Worm (Caenorhabditis elegans): ENCODE results near the gene vps-26.

Gene vps-26

ce11 chrIV:9374529-9374928 lies 32.9 kb upstream of the vps-26 start, which contains the start of gene C10C5.3:
Gene C10C5.3, plus strand, starts transcription at chrIV:9374829.
- TF ChIP-seq M03D4.4 (tag; optimal IDR thresholded peaks at IDR 0.05) (no peak), zip-8 (tag; optimal IDR thresholded peaks at IDR 0.05) (no peak), sptf-1 (tag; optimal IDR thresholded peaks at IDR 0.05) (no peak), ces-1 (GFP tag; optimal IDR thresholded peaks at IDR 0.05) (no peak), ceh-43 (GFP tag; optimal IDR thresholded peaks at IDR 0.05) (no peak)

ce11 chrIV:9371126-9371525 lies 29.5 kb upstream of the vps-26 start, which contains the start of gene fbxc-58:
Gene fbxc-58, plus strand, starts transcription at chrIV:9371508.
- TF ChIP-seq ces-1 (GFP tag; optimal IDR thresholded peaks at IDR 0.05) (peak; percentile 53), drap-1 (GFP tag; optimal IDR thresholded peaks at IDR 0.05) (no peak)

ce11 chrIV:9367852-9368627 lies 26.4 kb upstream of the vps-26 start:
- TF ChIP-seq pha-4 (tag; optimal IDR thresholded peaks at IDR 0.05) (peak; percentile 55), sem-2 (GFP tag; optimal IDR thresholded peaks at IDR 0.05) (no peak), ces-1 (GFP tag; optimal IDR thresholded peaks at IDR 0.05) (peak; percentile 2), hlh-1 (tag; optimal IDR thresholded peaks at IDR 0.05) (peak; percentile 29)

ce11 chrIV:9366411-9366810 lies 24.8 kb upstream of the vps-26 start, which contains the start of gene pezo-1:
Gene pezo-1, minus strand, starts transcription at chrIV:9366511.
- no peak for TF ChIP-seq ham-2 (GFP tag; optimal IDR thresholded peaks at IDR 0.05)
- no peak for TF ChIP-seq M03D4.4 (tag; optimal IDR thresholded peaks at IDR 0.05)
- peak; percentile 71 for TF ChIP-seq lsy-2 (tag; optimal IDR thresholded peaks at IDR 0.05)
- TF ChIP-seq sem-2 (GFP tag; optimal IDR thresholded peaks at IDR 0.05): no peak
- no peak for TF ChIP-seq ceh-43 (GFP tag; optimal IDR thresholded peaks at IDR 0.05)
- no peak for TF ChIP-seq zip-8 (tag; optimal IDR thresholded peaks at IDR 0.05)
- TF ChIP-seq cnd-1 (tag; optimal IDR thresholded peaks at IDR 0.05): no peak

ce11 chrIV:9353728-9354127 lies 12.1 kb upstream of the vps-26 start:
- TF ChIP-seq elt-3 (tag; optimal IDR thresholded peaks at IDR 0.05) (no peak), M03D4.4 (tag; optimal IDR thresholded peaks at IDR 0.05) (no peak), ces-1 (GFP tag; optimal IDR thresholded peaks at IDR 0.05) (no peak), cnd-1 (tag; optimal IDR thresholded peaks at IDR 0.05) (no peak), hlh-1 (tag; optimal IDR thresholded peaks at IDR 0.05) (no peak), nhr-2 (tag; optimal IDR thresholded peaks at IDR 0.05) (no peak), ceh-83 (GFP tag; optimal IDR thresholded peaks at IDR 0.05) (no peak), ceh-43 (GFP tag; optimal IDR thresholded peaks at IDR 0.05) (no peak), snpc-4 (tag; optimal IDR thresholded peaks at IDR 0.05) (no peak), unc-120 (tag; optimal IDR thresholded peaks at IDR 0.05; ENCODE audit: poor library complexity, severe bottlenecking) (no peak), pha-4 (tag; optimal IDR thresholded peaks at IDR 0.05) (no peak), lin-13 (tag; optimal IDR thresholded peaks at IDR 0.05) (no peak), lin-32 (GFP tag; optimal IDR thresholded peaks at IDR 0.05) (no peak), bed-3 (GFP tag; optimal IDR thresholded peaks at IDR 0.05) (no peak)

- no peak for TF ChIP-seq sptf-1 (tag; optimal IDR thresholded peaks at IDR 0.05)
- no peak for TF ChIP-seq ces-1 (GFP tag; optimal IDR thresholded peaks at IDR 0.05)
Observed at ce11 chrIV:9343102-9343599, 1.6 kb upstream of the vps-26 start, which contains the start of gene pigc-1. Gene pigc-1, minus strand, starts transcription at chrIV:9343152.

- TF ChIP-seq ceh-39 (tag; optimal IDR thresholded peaks at IDR 0.05) (no peak), ces-1 (GFP tag; optimal IDR thresholded peaks at IDR 0.05) (no peak), nhr-237 (tag; optimal IDR thresholded peaks at IDR 0.05) (no peak), M03D4.4 (tag; optimal IDR thresholded peaks at IDR 0.05) (no peak), ztf-11 (tag; optimal IDR thresholded peaks at IDR 0.05) (no peak), elt-3 (tag; optimal IDR thresholded peaks at IDR 0.05) (no peak), flh-1 (GFP tag; optimal IDR thresholded peaks at IDR 0.05) (no peak), lsy-2 (tag; optimal IDR thresholded peaks at IDR 0.05) (no peak), lin-32 (GFP tag; optimal IDR thresholded peaks at IDR 0.05) (no peak), nhr-28 (tag; optimal IDR thresholded peaks at IDR 0.05) (no peak), sem-2 (GFP tag; optimal IDR thresholded peaks at IDR 0.05) (no peak), unc-39 (tag; optimal IDR thresholded peaks at IDR 0.05) (no peak), blmp-1 (tag; optimal IDR thresholded peaks at IDR 0.05) (no peak), ham-2 (GFP tag; optimal IDR thresholded peaks at IDR 0.05) (no peak), unc-120 (tag; optimal IDR thresholded peaks at IDR 0.05; ENCODE audit: poor library complexity, severe bottlenecking) (no peak), mls-2 (tag; optimal IDR thresholded peaks at IDR 0.05) (no peak), nhr-76 (tag; optimal IDR thresholded peaks at IDR 0.05) (no peak)
Observed at ce11 chrIV:9339205-9339604, 2.4 kb downstream of the vps-26 start, which contains the start of gene T20D3.6. Gene T20D3.6, minus strand, starts transcription at chrIV:9339305.

Measured in whole organism, mixed stage, embryonic.